Worm (Caenorhabditis elegans): ENCODE measurements around the gene vem-1.

The vem-1 gene

DNA sequence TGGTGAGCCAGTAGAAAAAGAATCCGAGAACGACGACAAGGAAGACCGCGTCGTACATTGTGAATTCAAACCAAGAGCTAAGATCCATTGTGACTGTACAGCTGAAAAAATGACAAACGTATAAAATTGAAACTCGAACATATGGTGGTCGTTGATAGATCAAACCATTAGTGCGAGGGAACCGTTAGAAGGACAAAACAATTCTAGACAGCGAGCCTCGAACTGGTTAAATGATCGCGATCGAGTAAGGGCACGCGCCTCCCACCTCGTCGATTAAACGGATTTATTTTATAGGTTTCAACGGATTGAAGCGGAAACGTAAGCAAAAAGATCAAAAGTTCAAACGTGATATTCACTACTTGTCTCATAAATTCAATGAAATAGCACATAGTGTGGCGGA lies at the start of gene vem-1:
Gene vem-1 (minus strand): TSS at position 101 of the 400 bp plus-strand sequence.
- TF ChIP-seq med-1 (GFP tag; optimal IDR thresholded peaks at IDR 0.05; ENCODE audit: insufficient read depth) (no peak), T22C8.4 (GFP tag; IDR thresholded peaks at IDR 0.05) (no peak), cog-1 (tag; optimal IDR thresholded peaks at IDR 0.05) (no peak), ztf-23 (GFP tag; IDR thresholded peaks at IDR 0.05) (no peak), klf-2 (GFP tag; conservative IDR thresholded peaks at IDR 0.05) (no peak), flt-1 (GFP tag; IDR thresholded peaks at IDR 0.05) (no peak), ztf-29 (GFP tag; IDR thresholded peaks at IDR 0.05) (no peak), tab-1 (GFP tag; IDR thresholded peaks at IDR 0.05) (no peak), ref-1 (GFP tag; conservative IDR thresholded peaks at IDR 0.05) (no peak)

DNA sequence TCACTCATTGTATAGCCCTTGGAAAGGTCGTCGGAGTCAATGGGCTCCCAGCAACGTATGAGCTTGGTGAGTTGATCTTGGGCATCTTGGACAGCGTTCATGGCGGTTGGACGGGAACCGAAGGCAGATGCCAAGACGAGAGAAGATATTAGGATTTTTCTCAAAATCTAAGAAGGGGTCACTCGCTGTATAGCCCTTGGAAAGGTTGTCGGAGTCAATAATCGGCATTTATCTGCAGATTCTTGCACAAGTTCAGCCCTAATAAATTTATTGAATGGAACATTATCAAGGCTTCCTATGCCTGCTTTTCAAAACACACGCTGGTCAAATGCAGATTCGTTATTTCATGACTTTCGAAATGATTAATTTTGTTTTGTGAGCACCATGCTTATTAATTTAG lies 49.4 kb upstream of the vem-1 start, which contains the start of gene C02B8.7:
Gene C02B8.7 (minus strand): TSS at position 101 of the 400 bp plus-strand sequence.
- TF ChIP-seq ztf-23 (GFP tag; IDR thresholded peaks at IDR 0.05) (no peak), klf-2 (GFP tag; conservative IDR thresholded peaks at IDR 0.05) (no peak), flt-1 (GFP tag; IDR thresholded peaks at IDR 0.05) (no peak), med-1 (GFP tag; optimal IDR thresholded peaks at IDR 0.05; ENCODE audit: insufficient read depth) (no peak), ref-1 (GFP tag; conservative IDR thresholded peaks at IDR 0.05) (no peak), T22C8.4 (GFP tag; IDR thresholded peaks at IDR 0.05) (no peak), cog-1 (tag; optimal IDR thresholded peaks at IDR 0.05) (no peak), tab-1 (GFP tag; IDR thresholded peaks at IDR 0.05) (no peak), ztf-29 (GFP tag; IDR thresholded peaks at IDR 0.05) (no peak)

DNA sequence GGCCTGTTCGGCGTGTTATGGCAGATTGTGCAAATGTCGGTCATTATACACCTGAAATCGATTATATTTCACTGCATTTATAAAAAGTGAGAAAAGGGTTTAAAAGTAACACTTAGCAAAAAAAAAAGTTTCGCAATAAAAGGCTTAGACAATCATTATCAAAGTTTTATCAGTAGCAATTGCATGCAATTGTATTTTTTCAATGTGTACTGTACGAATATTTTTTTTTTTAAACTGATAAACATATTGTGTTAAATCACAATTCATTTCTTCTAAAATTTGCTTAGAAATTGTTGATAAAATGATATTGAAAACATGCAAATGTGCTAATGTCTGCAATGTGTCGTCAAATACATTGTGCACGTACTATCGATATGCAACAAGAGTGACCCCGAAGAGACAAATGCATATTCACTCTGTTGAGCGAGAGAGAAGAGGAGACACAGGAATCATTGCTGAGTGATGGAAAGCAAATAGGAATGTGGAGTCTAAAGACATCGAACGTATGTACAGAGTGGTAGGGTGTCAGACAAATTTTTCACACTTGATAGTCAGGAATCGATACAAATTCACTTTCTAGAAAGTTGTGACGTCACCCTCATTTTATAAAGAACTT lies 48.0 kb upstream of the vem-1 start, which contains the start of gene C02B8.6:
Gene C02B8.6 (minus strand): TSS at position 51 of the 616 bp plus-strand sequence.
- TF ChIP-seq flt-1 (GFP tag; IDR thresholded peaks at IDR 0.05) (no peak), T22C8.4 (GFP tag; IDR thresholded peaks at IDR 0.05) (no peak), ref-1 (GFP tag; conservative IDR thresholded peaks at IDR 0.05) (no peak), cog-1 (tag; optimal IDR thresholded peaks at IDR 0.05) (peak; percentile 47), tab-1 (GFP tag; IDR thresholded peaks at IDR 0.05) (no peak), ztf-29 (GFP tag; IDR thresholded peaks at IDR 0.05) (no peak), klf-2 (GFP tag; conservative IDR thresholded peaks at IDR 0.05) (no peak)

DNA sequence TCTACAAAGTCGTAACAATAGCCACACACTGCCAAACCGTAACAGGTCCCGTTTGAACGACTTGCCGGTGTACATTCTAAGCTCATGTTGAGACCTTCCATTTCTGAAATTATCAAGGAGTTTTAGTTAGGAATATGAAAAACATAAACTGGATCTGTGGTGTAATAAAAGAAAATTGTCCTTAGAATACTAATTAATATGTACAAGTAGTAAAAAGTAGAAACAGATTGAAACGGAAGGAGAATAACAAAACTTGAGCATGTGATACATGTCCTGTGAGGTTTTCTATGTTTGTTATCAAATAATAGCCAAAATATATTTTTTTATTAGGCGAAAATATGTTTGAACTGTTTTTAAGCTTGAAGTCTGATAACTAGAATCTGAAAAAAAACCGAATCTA lies 41.2 kb upstream of the vem-1 start, which contains the start of gene frpr-1:
Gene frpr-1 (minus strand): TSS at position 101 of the 400 bp plus-strand sequence.
- TF ChIP-seq ztf-29 (GFP tag; IDR thresholded peaks at IDR 0.05) (no peak), cog-1 (tag; optimal IDR thresholded peaks at IDR 0.05) (no peak), klf-2 (GFP tag; conservative IDR thresholded peaks at IDR 0.05) (no peak), med-1 (GFP tag; optimal IDR thresholded peaks at IDR 0.05; ENCODE audit: insufficient read depth) (no peak), T22C8.4 (GFP tag; IDR thresholded peaks at IDR 0.05) (no peak), tab-1 (GFP tag; IDR thresholded peaks at IDR 0.05) (no peak), flt-1 (GFP tag; IDR thresholded peaks at IDR 0.05) (no peak), ztf-23 (GFP tag; IDR thresholded peaks at IDR 0.05) (no peak), ref-1 (GFP tag; conservative IDR thresholded peaks at IDR 0.05) (no peak)

DNA sequence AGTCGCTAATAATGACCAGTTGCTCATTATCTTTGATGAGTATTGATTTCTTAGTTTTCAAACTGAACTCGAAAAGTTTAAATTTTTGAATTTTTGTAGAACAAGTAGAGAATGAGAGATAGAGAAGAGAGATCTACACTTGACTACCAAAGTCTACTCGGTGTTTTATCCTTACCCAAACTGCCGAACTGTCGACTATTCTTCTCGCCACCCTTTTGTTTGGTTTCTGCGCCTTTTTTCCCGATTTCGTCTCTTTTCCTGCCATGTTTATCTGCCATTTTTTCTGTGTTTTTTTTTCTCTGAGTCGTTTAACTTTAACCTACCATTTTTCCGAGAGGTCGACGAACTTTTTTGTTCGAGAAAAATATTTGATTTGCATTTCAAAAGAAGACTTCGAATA lies 34.8 kb upstream of the vem-1 start, which contains the start of gene C02B8.12:
Gene C02B8.12 (minus strand): TSS at position 175 of the 400 bp plus-strand sequence.
- TF ChIP-seq klf-2 (GFP tag; conservative IDR thresholded peaks at IDR 0.05) (no peak), ztf-29 (GFP tag; IDR thresholded peaks at IDR 0.05) (no peak), cog-1 (tag; optimal IDR thresholded peaks at IDR 0.05) (no peak), med-1 (GFP tag; optimal IDR thresholded peaks at IDR 0.05; ENCODE audit: insufficient read depth) (no peak), tab-1 (GFP tag; IDR thresholded peaks at IDR 0.05) (no peak), T22C8.4 (GFP tag; IDR thresholded peaks at IDR 0.05) (no peak), flt-1 (GFP tag; IDR thresholded peaks at IDR 0.05) (no peak), ref-1 (GFP tag; conservative IDR thresholded peaks at IDR 0.05) (no peak), ztf-23 (GFP tag; IDR thresholded peaks at IDR 0.05) (no peak)

- TF ChIP-seq ref-1 (GFP tag; conservative IDR thresholded peaks at IDR 0.05) (no peak), klf-2 (GFP tag; conservative IDR thresholded peaks at IDR 0.05) (no peak), med-1 (GFP tag; optimal IDR thresholded peaks at IDR 0.05; ENCODE audit: insufficient read depth) (no peak), flt-1 (GFP tag; IDR thresholded peaks at IDR 0.05) (no peak), ztf-23 (GFP tag; IDR thresholded peaks at IDR 0.05) (no peak), T22C8.4 (GFP tag; IDR thresholded peaks at IDR 0.05) (no peak), cog-1 (tag; optimal IDR thresholded peaks at IDR 0.05) (no peak), ztf-29 (GFP tag; IDR thresholded peaks at IDR 0.05) (no peak), tab-1 (GFP tag; IDR thresholded peaks at IDR 0.05) (no peak)
These were observed 31.9 kb upstream of the vem-1 start for ce11 chrX:8120281-8120680.

DNA sequence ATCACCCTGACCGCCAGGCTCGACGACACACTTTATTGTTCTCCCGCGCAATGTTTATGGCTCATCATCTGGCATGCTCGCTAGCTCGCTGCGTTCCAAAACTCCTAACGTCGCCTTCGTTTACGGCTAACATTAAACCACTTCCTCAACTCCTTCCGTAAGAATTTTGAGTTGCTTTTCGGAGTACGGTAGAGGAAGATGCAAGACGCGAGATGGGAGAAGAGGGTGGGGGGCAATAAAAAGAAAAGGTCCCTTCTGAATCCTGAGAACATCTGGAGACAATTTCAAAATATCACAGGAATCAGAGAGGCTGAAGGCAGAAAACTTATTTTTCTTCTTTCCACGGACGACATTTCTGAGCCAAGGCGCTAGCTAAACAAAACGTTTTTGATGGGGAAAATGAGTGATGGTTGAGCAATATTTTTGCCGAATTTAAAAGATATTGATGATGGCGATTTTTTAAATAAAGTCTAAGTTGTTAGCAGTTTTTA lies 29.5 kb upstream of the vem-1 start:
- no peak for TF ChIP-seq ref-1 (GFP tag; conservative IDR thresholded peaks at IDR 0.05)
- TF ChIP-seq med-1 (GFP tag; optimal IDR thresholded peaks at IDR 0.05; ENCODE audit: insufficient read depth): no peak
- TF ChIP-seq cog-1 (tag; optimal IDR thresholded peaks at IDR 0.05): no peak
- no peak for TF ChIP-seq ztf-29 (GFP tag; IDR thresholded peaks at IDR 0.05)
- TF ChIP-seq tab-1 (GFP tag; IDR thresholded peaks at IDR 0.05): no peak
- no peak for TF ChIP-seq klf-2 (GFP tag; conservative IDR thresholded peaks at IDR 0.05)
- no peak for TF ChIP-seq ztf-23 (GFP tag; IDR thresholded peaks at IDR 0.05)
- TF ChIP-seq T22C8.4 (GFP tag; IDR thresholded peaks at IDR 0.05): no peak
- TF ChIP-seq flt-1 (GFP tag; IDR thresholded peaks at IDR 0.05): no peak

- no peak for TF ChIP-seq cog-1 (tag; optimal IDR thresholded peaks at IDR 0.05)
- no peak for TF ChIP-seq klf-2 (GFP tag; conservative IDR thresholded peaks at IDR 0.05)
- no peak for TF ChIP-seq ztf-29 (GFP tag; IDR thresholded peaks at IDR 0.05)
- TF ChIP-seq T22C8.4 (GFP tag; IDR thresholded peaks at IDR 0.05): no peak
- no peak for TF ChIP-seq med-1 (GFP tag; optimal IDR thresholded peaks at IDR 0.05; ENCODE audit: insufficient read depth)
- TF ChIP-seq tab-1 (GFP tag; IDR thresholded peaks at IDR 0.05): no peak
- no peak for TF ChIP-seq ref-1 (GFP tag; conservative IDR thresholded peaks at IDR 0.05)
- no peak for TF ChIP-seq ztf-23 (GFP tag; IDR thresholded peaks at IDR 0.05)
- no peak for TF ChIP-seq flt-1 (GFP tag; IDR thresholded peaks at IDR 0.05)
These were observed 27.8 kb upstream of the vem-1 start, which contains the start of gene hlh-8 for ce11 chrX:8116157-8116556. Gene hlh-8 (plus strand): TSS chrX:8116457.

ce11 chrX:8110193-8110592 lies 21.8 kb upstream of the vem-1 start, which contains the start of gene K07E3.1:
Gene K07E3.1 (plus strand): TSS chrX:8110439.
- TF ChIP-seq tab-1 (GFP tag; IDR thresholded peaks at IDR 0.05): no peak
- TF ChIP-seq med-1 (GFP tag; optimal IDR thresholded peaks at IDR 0.05; ENCODE audit: insufficient read depth): no peak
- TF ChIP-seq ztf-29 (GFP tag; IDR thresholded peaks at IDR 0.05): no peak
- no peak for TF ChIP-seq ztf-23 (GFP tag; IDR thresholded peaks at IDR 0.05)
- TF ChIP-seq ref-1 (GFP tag; conservative IDR thresholded peaks at IDR 0.05): no peak
- TF ChIP-seq flt-1 (GFP tag; IDR thresholded peaks at IDR 0.05): no peak
- no peak for TF ChIP-seq klf-2 (GFP tag; conservative IDR thresholded peaks at IDR 0.05)
- TF ChIP-seq T22C8.4 (GFP tag; IDR thresholded peaks at IDR 0.05): no peak
- no peak for TF ChIP-seq cog-1 (tag; optimal IDR thresholded peaks at IDR 0.05)

Data from whole organism, midembryonic.